Worm (Caenorhabditis elegans) whole organism, L2 larva: ENCODE measurements around the gene R12A1.3.

Experiments used
- ZK546.5 ChIP-seq: sonication (generic microtip); optimal IDR thresholded peaks from 2 replicates; lab custom pipeline; 2017; ENCODE audit warnings: missing biosample characterization, missing genetic modification characterization
- alr-1 ChIP-seq: fragments of 150-350 bp; optimal IDR thresholded peaks from 2 replicates; lab custom pipeline; 2014; ENCODE audit warnings: missing biosample characterization, missing genetic modification characterization
- aly-2 ChIP-seq: fragments of 150-350 bp; optimal IDR thresholded peaks from 2 replicates; lab custom pipeline; 2014; ENCODE audit warnings: missing biosample characterization, missing genetic modification characterization
- lin-13 ChIP-seq: fragments of 150-350 bp; optimal IDR thresholded peaks from 2 replicates; lab custom pipeline; 2014; ENCODE audit warnings: missing biosample characterization, missing genetic modification reagents, missing genetic modification characterization
- lin-39 ChIP-seq: fragments of 150-350 bp; optimal IDR thresholded peaks from 2 replicates; lab custom pipeline; 2014; ENCODE audit warnings: missing biosample characterization, missing genetic modification reagents, missing genetic modification characterization
- nhr-10 ChIP-seq: sonication (generic microtip); optimal IDR thresholded peaks from 2 replicates; lab custom pipeline; 2017; ENCODE audit warnings: missing biosample characterization, missing genetic modification characterization
- snpc-4 ChIP-seq: fragments of 150-350 bp; optimal IDR thresholded peaks from 2 replicates; lab custom pipeline; 2014; ENCODE audit warnings: missing biosample characterization, missing genetic modification characterization
- unc-62 ChIP-seq: fragments of 150-350 bp; optimal IDR thresholded peaks from 2 replicates; lab custom pipeline; 2014; ENCODE audit warnings: missing biosample characterization, missing genetic modification reagents, missing genetic modification characterization
- zag-1 ChIP-seq: fragments of 150-350 bp; optimal IDR thresholded peaks from 2 replicates; lab custom pipeline; 2014; ENCODE audit warnings: missing biosample characterization, missing genetic modification characterization
- ztf-4 ChIP-seq: fragments of 150-350 bp; optimal IDR thresholded peaks from 2 replicates; lab custom pipeline; 2014; ENCODE audit warnings: missing biosample characterization, missing genetic modification characterization

ce11 chrV:1378010-1378409 lies 47.6 kb downstream of the R12A1.3 start:
- TF ChIP-seq unc-62 (GFP tag; lab: Kevin White, UChicago) (no peak), alr-1 (tag; lab: Kevin White, UChicago) (no peak), nhr-10 (tag; lab: Kevin White, UChicago) (no peak), zag-1 (tag; lab: Kevin White, UChicago) (no peak), ztf-4 (tag; lab: Kevin White, UChicago) (no peak), lin-39 (tag; lab: Kevin White, UChicago) (no peak), ZK546.5 (no peak), aly-2 (no peak), lin-13 (GFP tag; lab: Kevin White, UChicago) (no peak), snpc-4 (tag; lab: Kevin White, UChicago) (no peak)
